Worm (Caenorhabditis elegans) whole organism, L4/young adult: ENCODE measurements around the gene twk-20.

ENCODE experiments used
- dao-5 ChIP-seq: sonication (generic microtip); optimal IDR thresholded peaks from 2 replicates; lab custom pipeline; 2016; ENCODE audit warnings: missing genotype, missing genetic modification characterization, moderate library complexity, missing compliant biosample characterization
- him-1 ChIP-seq: sonication (generic microtip); optimal IDR thresholded peaks from 2 replicates; lab custom pipeline; 2016; ENCODE audit warnings: missing genotype, missing genetic modification reagents, missing genetic modification characterization, missing compliant biosample characterization

- TF ChIP-seq dao-5 (tag; lab: Kevin White, UChicago): no peak
- TF ChIP-seq him-1 (tag; lab: Kevin White, UChicago): no peak
Measured at ce11 chrX:13654276-13654675, 14.6 kb downstream of the twk-20 start.
